Worm (Caenorhabditis elegans) whole organism, young adult: Measurements from ENCODE around the gene cutl-27.

Experiments
- D2030.7 ChIP-seq: fragments of 200-800 bp; sonication (Bioruptor generic); IDR thresholded peaks from 2 replicates; pipeline ENCODE4 v1.3.6; 2022; ENCODE audit warnings: missing genetic modification reagents, missing genetic modification characterization, missing compliant biosample characterization
- F33H1.4 ChIP-seq: fragments of 200-800 bp; sonication (Bioruptor generic); IDR thresholded peaks from 2 replicates; pipeline ENCODE4 v1.3.6; 2022; ENCODE audit warnings: missing genetic modification reagents, missing genetic modification characterization, missing compliant biosample characterization
- T26A5.8 ChIP-seq: sonication (generic microtip); optimal IDR thresholded peaks from 2 replicates; lab custom pipeline; 2016; ENCODE audit warnings: missing genetic modification characterization, missing compliant biosample characterization
- Y67H2A.10 ChIP-seq: fragments of 200-800 bp; sonication (Bioruptor generic); conservative IDR thresholded peaks from 2 replicates; pipeline ENCODE4 v1.3.6; 2022; ENCODE audit warnings: missing genetic modification reagents, missing genetic modification characterization, missing compliant biosample characterization
- ama-1 ChIP-seq, 3 experiments: fragments of 150-350 bp in 1 of 3; sonication (generic microtip) in 2 of 3; optimal IDR thresholded peaks; 2 replicates each; lab custom pipeline; 2014 to 2018; ENCODE audit warnings: missing biosample characterization in 2 of 3, missing genetic modification characterization in 2 of 3, missing genetic modification reagents in 2 of 3
- ceh-91 ChIP-seq: fragments of 200-800 bp; sonication (Bioruptor generic); IDR thresholded peaks from 2 replicates; pipeline ENCODE4 v1.3.6; 2022; ENCODE audit warnings: missing genetic modification reagents, missing genetic modification characterization, missing compliant biosample characterization
- snpc-4 ChIP-seq, 5 experiments: fragments of 150-350 bp in 1 of 5; sonication (generic microtip) in 4 of 5; optimal IDR thresholded peaks; 2 replicates each; lab custom pipeline; 2014 to 2018; ENCODE audit warnings: missing genetic modification characterization in 5 of 5, missing biosample characterization in 3 of 5, antibody characterized with exemption in 2 of 5, mild to moderate bottlenecking in 2 of 5, missing compliant biosample characterization in 2 of 5, missing genotype in 2 of 5, moderate library complexity in 2 of 5, missing genetic modification reagents in 1 of 5
- unc-62 ChIP-seq: fragments of 150-350 bp; optimal IDR thresholded peaks from 2 replicates; lab custom pipeline; 2014; ENCODE audit warnings: missing biosample characterization, missing genetic modification reagents, missing genetic modification characterization

ce11 chrIV:11833456-11833855 is 44.9 kb upstream of the cutl-27 start, which contains the start of gene M117.4:
- TF ChIP-seq ceh-91 (GFP tag; lab: Robert Waterston, UW) (no peak), F33H1.4 (GFP tag; lab: Robert Waterston, UW) (no peak), D2030.7 (GFP tag; lab: Robert Waterston, UW) (no peak), T26A5.8 (tag; lab: Kevin White, UChicago) (no peak), Y67H2A.10 (GFP tag; lab: Robert Waterston, UW) (no peak), snpc-4 (GFP tag; optimal IDR thresholded peaks at IDR 0.05; lab: Kevin White, UChicago) (no peak), snpc-4 (tag; optimal IDR thresholded peaks at IDR 0.05; lab: Kevin White, UChicago) (no peak), unc-62 (GFP tag; lab: Kevin White, UChicago) (no peak), ama-1 (optimal IDR thresholded peaks at IDR 0.05; lab: Kevin White, UChicago) (no peak), ama-1 (GFP tag; optimal IDR thresholded peaks at IDR 0.05; lab: Kevin White, UChicago) (no peak)
